Worm (Caenorhabditis elegans) whole organism, L1 larva: ENCODE data around the gene srg-13.

Source experiments
- C04F5.9 ChIP-seq: sonication (generic microtip); optimal IDR thresholded peaks from 2 replicates; lab custom pipeline; 2016; ENCODE audit warnings: missing genetic modification characterization, missing compliant biosample characterization
- blmp-1 ChIP-seq: fragments of 150-350 bp; optimal IDR thresholded peaks from 2 replicates; lab custom pipeline; 2014; ENCODE audit warnings: missing biosample characterization, missing genetic modification characterization
- ceh-8 ChIP-seq: fragments of 200-800 bp; sonication (Bioruptor generic); optimal IDR thresholded peaks from 2 replicates; lab custom pipeline; 2018; ENCODE audit warnings: mild to moderate bottlenecking, missing genetic modification characterization, moderate library complexity, missing compliant biosample characterization
- egl-27 ChIP-seq, 2 experiments: fragments of 150-350 bp in 1 of 2; sonication (generic microtip); optimal IDR thresholded peaks; 3 replicates each; lab custom pipeline; 2017 to 2018; ENCODE audit warnings: missing biosample characterization in 2 of 2, missing genetic modification characterization in 2 of 2, missing genetic modification reagents in 2 of 2
- elt-2 ChIP-seq: sonication (generic microtip); optimal IDR thresholded peaks from 2 replicates; lab custom pipeline; 2016; ENCODE audit warnings: missing genetic modification characterization, mild to moderate bottlenecking, inconsistent platforms, missing compliant biosample characterization, missing genetic modification reagents
- elt-3 ChIP-seq, 6 experiments: fragments of 150-350 bp in 1 of 6; sonication (generic microtip); optimal IDR thresholded peaks; 2 replicates each; lab custom pipeline; 2017 to 2018; ENCODE audit warnings: missing biosample characterization in 6 of 6, missing genetic modification characterization in 6 of 6, inconsistent platforms in 1 of 6
- fkh-10 ChIP-seq: sonication (generic microtip); optimal IDR thresholded peaks from 2 replicates; lab custom pipeline; 2017; ENCODE audit warnings: missing biosample characterization, missing genetic modification reagents, missing genetic modification characterization
- fkh-4 ChIP-seq: sonication (generic microtip); optimal IDR thresholded peaks from 2 replicates; lab custom pipeline; 2016; ENCODE audit warnings: missing compliant biosample characterization, missing genetic modification characterization, borderline replicate concordance
- fkh-8 ChIP-seq: sonication (generic microtip); optimal IDR thresholded peaks from 2 replicates; lab custom pipeline; 2016; ENCODE audit warnings: mild to moderate bottlenecking, missing genetic modification characterization, missing compliant biosample characterization
- fos-1 ChIP-seq: fragments of 150-350 bp; optimal IDR thresholded peaks from 2 replicates; lab custom pipeline; 2014; ENCODE audit warnings: missing biosample characterization, missing genetic modification characterization
- hlh-4 ChIP-seq: sonication (generic microtip); optimal IDR thresholded peaks from 2 replicates; lab custom pipeline; 2016; ENCODE audit warnings: mild to moderate bottlenecking, missing genetic modification characterization, missing compliant biosample characterization
- jun-1 ChIP-seq: fragments of 150-350 bp; optimal IDR thresholded peaks from 2 replicates; lab custom pipeline; 2014; ENCODE audit warnings: missing biosample characterization, missing genetic modification reagents, missing genetic modification characterization
- lin-13 ChIP-seq: fragments of 150-350 bp; optimal IDR thresholded peaks from 2 replicates; lab custom pipeline; 2014; ENCODE audit warnings: missing biosample characterization, missing genetic modification reagents, missing genetic modification characterization
- lin-14 ChIP-seq: fragments of 200-800 bp; sonication (Bioruptor generic); optimal IDR thresholded peaks from 2 replicates; lab custom pipeline; 2018; ENCODE audit warnings: mild to moderate bottlenecking, missing genetic modification characterization, moderate library complexity, missing compliant biosample characterization
- lin-35 ChIP-seq, 2 experiments: fragments of 150-350 bp; optimal IDR thresholded peaks; 2 replicates each; lab custom pipeline; 2014; ENCODE audit warnings: missing biosample characterization in 2 of 2, missing genetic modification characterization in 2 of 2, missing genetic modification reagents in 2 of 2
- mab-9 ChIP-seq: fragments of 200-800 bp; sonication (Bioruptor generic); IDR thresholded peaks from 2 replicates; pipeline ENCODE4 v1.3.6; 2022; ENCODE audit warnings: missing genetic modification reagents, missing genetic modification characterization, missing compliant biosample characterization
- mdl-1 ChIP-seq, 2 experiments: fragments of 150-350 bp; optimal IDR thresholded peaks; 2 replicates each; lab custom pipeline; 2014 to 2017; ENCODE audit warnings: missing biosample characterization in 2 of 2, missing genetic modification characterization in 2 of 2, inconsistent platforms in 1 of 2
- mef-2 ChIP-seq: fragments of 150-350 bp; optimal IDR thresholded peaks from 2 replicates; lab custom pipeline; 2014; ENCODE audit warnings: missing biosample characterization, missing genetic modification characterization
- mep-1 ChIP-seq: fragments of 150-350 bp; optimal IDR thresholded peaks from 2 replicates; lab custom pipeline; 2014; ENCODE audit warnings: missing biosample characterization, missing genetic modification characterization
- nhr-11 ChIP-seq: fragments of 150-350 bp; optimal IDR thresholded peaks from 2 replicates; lab custom pipeline; 2014; ENCODE audit warnings: missing biosample characterization, missing genetic modification characterization
- nhr-19 ChIP-seq: fragments of 200-800 bp; sonication (Bioruptor generic); conservative IDR thresholded peaks from 2 replicates; pipeline ENCODE4 v1.3.6; 2022; ENCODE audit warnings: missing genetic modification characterization, missing compliant biosample characterization
- nhr-237 ChIP-seq: fragments of 150-350 bp; optimal IDR thresholded peaks from 2 replicates; lab custom pipeline; 2014; ENCODE audit warnings: missing biosample characterization, missing genetic modification characterization
- nhr-47 ChIP-seq: sonication (generic microtip); optimal IDR thresholded peaks from 2 replicates; lab custom pipeline; 2016; ENCODE audit warnings: mild to moderate bottlenecking, missing genetic modification characterization, moderate library complexity, missing compliant biosample characterization
- nhr-76 ChIP-seq: sonication (generic microtip); optimal IDR thresholded peaks from 2 replicates; lab custom pipeline; 2017; ENCODE audit warnings: missing biosample characterization, missing genetic modification characterization
- rnt-1 ChIP-seq: sonication (generic microtip); optimal IDR thresholded peaks from 2 replicates; lab custom pipeline; 2016; ENCODE audit warnings: mild to moderate bottlenecking, missing genetic modification characterization, moderate library complexity, missing compliant biosample characterization
- sox-4 ChIP-seq: sonication (generic microtip); optimal IDR thresholded peaks from 2 replicates; lab custom pipeline; 2016; ENCODE audit warnings: missing genetic modification characterization, missing compliant biosample characterization
- sptf-1 ChIP-seq: fragments of 150-350 bp; optimal IDR thresholded peaks from 2 replicates; lab custom pipeline; 2014; ENCODE audit warnings: missing biosample characterization, missing genetic modification characterization
- swsn-7 ChIP-seq: sonication (generic microtip); optimal IDR thresholded peaks from 2 replicates; lab custom pipeline; 2016; ENCODE audit warnings: missing genetic modification characterization, missing compliant biosample characterization
- unc-130 ChIP-seq: fragments of 150-350 bp; optimal IDR thresholded peaks from 2 replicates; lab custom pipeline; 2017; ENCODE audit warnings: missing biosample characterization, missing genetic modification characterization, inconsistent platforms
- unc-86 ChIP-seq: sonication (generic microtip); optimal IDR thresholded peaks from 2 replicates; lab custom pipeline; 2016; ENCODE audit warnings: missing genetic modification characterization, missing compliant biosample characterization
- zag-1 ChIP-seq: fragments of 150-350 bp; optimal IDR thresholded peaks from 2 replicates; lab custom pipeline; 2014; ENCODE audit warnings: missing biosample characterization, missing genetic modification characterization
- zip-4 ChIP-seq: fragments of 200-800 bp; sonication (Bioruptor generic); optimal IDR thresholded peaks from 2 replicates; lab custom pipeline; 2018; ENCODE audit warnings: mild to moderate bottlenecking, missing genetic modification characterization, moderate library complexity, missing compliant biosample characterization
- ztf-4 ChIP-seq: fragments of 150-350 bp; optimal IDR thresholded peaks from 2 replicates; lab custom pipeline; 2014; ENCODE audit warnings: missing biosample characterization, missing genetic modification characterization

Gene srg-13

DNA sequence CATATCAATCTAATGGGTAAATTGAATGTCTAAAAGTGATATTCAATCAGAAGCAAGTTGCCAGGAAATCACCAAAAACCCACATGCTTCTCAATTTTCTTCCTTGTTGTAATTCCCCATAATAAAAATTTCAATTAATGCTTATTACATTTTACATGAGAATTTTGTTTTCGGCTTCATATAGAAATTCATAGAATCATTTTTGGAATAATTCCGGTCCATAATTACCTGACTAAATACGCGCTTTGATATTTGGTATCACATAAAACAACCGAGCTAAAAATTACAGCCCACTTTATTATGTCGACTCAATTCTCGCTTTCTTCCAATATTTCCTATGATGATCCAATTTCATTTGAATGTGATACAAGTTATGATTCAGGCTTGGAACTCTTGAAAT is at the start of gene srg-13:
Gene srg-13, plus strand, starts transcription at position 301 of the 400 bp plus-strand sequence.
- TF ChIP-seq ztf-4 (tag; lab: Kevin White, UChicago), result no peak
- no peak for TF ChIP-seq fkh-8
- no peak for TF ChIP-seq mdl-1 (tag; optimal IDR thresholded peaks at IDR 0.05; lab: Kevin White, UChicago)
- TF ChIP-seq nhr-76 (tag; lab: Kevin White, UChicago), result no peak
- no peak for TF ChIP-seq nhr-11
- TF ChIP-seq lin-35 (GFP tag; optimal IDR thresholded peaks at IDR 0.05; lab: Kevin White, UChicago), result no peak
- no peak for TF ChIP-seq nhr-19 (GFP tag; lab: Robert Waterston, UW)
- no peak for TF ChIP-seq nhr-47 (tag; lab: Kevin White, UChicago)
- no peak for TF ChIP-seq jun-1 (tag; lab: Kevin White, UChicago)

DNA sequence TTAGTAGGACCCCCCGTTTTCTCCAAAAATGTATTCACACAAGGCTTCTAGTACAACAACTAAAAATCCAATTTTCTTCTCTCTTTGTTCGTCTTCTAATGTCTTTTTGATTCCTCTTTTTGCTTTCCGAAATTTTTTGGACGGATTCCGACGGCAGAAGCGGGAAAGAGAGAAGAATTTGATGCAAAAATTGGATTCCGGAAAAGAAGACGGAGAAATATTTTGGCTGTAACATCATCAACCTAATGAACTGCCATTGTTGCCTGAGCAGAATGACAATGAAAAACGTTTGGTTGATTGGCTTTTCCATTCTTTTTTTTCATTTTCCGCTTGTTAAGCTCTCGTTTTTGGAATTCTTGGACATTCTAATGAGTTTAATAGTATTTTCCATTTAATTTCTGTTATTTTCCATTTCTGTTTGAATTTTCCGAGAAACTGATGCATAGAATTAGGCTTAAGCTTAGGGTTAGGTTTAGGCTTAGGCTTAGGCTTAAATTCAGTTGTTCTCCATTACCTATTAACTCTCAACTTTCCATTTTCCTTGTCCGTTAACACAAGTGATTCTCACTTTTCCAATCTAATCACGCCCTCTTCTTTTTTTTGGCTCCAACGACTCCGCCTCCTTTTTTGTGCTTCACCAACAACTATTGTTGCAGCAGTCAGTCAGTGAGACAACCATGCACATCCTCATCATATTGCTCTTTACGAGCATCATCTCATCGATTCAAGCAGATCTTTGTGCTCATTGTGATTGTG is 49.5 kb upstream of the srg-13 start, which contains the start of gene lron-5:
Gene lron-5, plus strand, starts transcription at position 655 of the 756 bp plus-strand sequence.
- TF ChIP-seq sptf-1, result no peak
- TF ChIP-seq fkh-10 (GFP tag; lab: Kevin White, UChicago), result peak; percentile 46
- TF ChIP-seq lin-14, result peak; percentile 48
- no peak for TF ChIP-seq blmp-1 (tag; lab: Kevin White, UChicago)
- TF ChIP-seq elt-3 (tag; optimal IDR thresholded peaks at IDR 0.05; lab: Kevin White, UChicago), result no peak

DNA sequence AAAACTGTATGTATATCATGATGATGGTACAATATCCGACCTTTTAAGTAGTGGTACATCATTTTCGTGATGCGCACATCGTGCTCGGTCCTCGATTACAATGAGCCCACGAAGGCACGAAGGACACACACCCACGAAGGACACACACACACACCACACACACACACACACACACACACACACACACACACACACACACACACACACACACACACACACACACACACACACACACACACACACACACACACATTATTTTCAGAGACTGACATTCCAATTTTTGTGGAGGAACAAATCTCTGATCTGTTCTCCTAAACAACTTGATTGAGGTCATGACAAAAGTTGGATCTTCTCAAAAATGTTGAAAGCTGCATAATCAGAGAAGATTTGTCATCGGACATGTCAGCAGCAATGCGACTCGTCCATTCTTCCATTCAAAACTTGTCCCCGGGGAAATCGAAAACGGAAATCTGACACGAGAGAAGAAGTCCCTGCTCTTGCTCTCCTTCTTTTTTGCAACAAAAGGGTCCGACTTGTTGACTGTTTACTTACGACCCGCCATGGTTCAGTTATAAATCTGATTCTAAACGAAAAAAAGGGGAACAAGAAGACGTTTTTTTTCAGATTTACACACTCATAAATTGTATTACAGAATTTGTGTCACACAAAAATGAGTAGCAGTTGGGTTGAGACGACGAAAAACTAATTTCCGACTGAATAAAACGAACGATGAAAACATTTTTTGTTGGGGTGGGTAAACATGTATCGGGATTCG is 45.7 kb upstream of the srg-13 start:
- TF ChIP-seq egl-27 (tag; optimal IDR thresholded peaks at IDR 0.05; lab: Kevin White, UChicago), result no peak
- no peak for TF ChIP-seq unc-130 (tag; lab: Kevin White, UChicago)
- peak; percentile 62 for TF ChIP-seq lin-14
- TF ChIP-seq swsn-7 (tag; lab: Kevin White, UChicago), result no peak
- peak; percentile 78 for TF ChIP-seq fkh-10 (GFP tag; lab: Kevin White, UChicago)
- peak; percentile 49; the same call in 1 of the 2 replicates for TF ChIP-seq mab-9 (GFP tag; lab: Robert Waterston, UW)
- no peak for TF ChIP-seq nhr-237 (tag; lab: Kevin White, UChicago)
- no peak for TF ChIP-seq sox-4 (tag; lab: Kevin White, UChicago)
- no peak for TF ChIP-seq fkh-8
- TF ChIP-seq hlh-4 (tag; lab: Kevin White, UChicago), result no peak

DNA sequence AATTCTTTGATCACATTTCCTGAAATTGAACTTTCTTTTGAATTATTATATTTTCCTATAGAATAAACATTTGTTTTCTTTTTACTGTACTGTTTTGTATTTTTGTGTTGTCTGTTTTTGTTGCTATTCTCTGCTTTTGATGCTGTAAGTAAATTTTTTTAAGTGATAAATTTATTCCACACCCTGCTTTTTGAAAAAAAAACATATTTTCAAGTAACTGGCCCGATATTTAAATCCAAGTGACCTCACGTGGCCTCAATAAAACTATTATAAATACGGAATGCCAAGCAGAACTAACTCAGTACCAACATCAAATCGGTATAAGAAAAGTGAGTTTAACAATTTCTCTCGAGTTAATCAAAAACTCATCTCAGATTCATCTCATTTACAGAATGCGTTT is 43.9 kb upstream of the srg-13 start, which contains the start of gene clec-151:
Gene clec-151, plus strand, starts transcription at position 301 of the 400 bp plus-strand sequence.
- TF ChIP-seq C04F5.9 (tag; lab: Kevin White, UChicago) (no peak), fkh-4 (no peak), unc-130 (tag; lab: Kevin White, UChicago) (no peak), lin-13 (GFP tag; lab: Kevin White, UChicago) (no peak), zip-4 (GFP tag; lab: Kevin White, UChicago) (no peak), sptf-1 (no peak), rnt-1 (tag; lab: Kevin White, UChicago) (no peak), mef-2 (tag; lab: Kevin White, UChicago) (no peak), elt-2 (no peak), fos-1 (no peak), zag-1 (no peak), ceh-8 (no peak), unc-86 (no peak), mab-9 (GFP tag; lab: Robert Waterston, UW) (no peak), fkh-8 (no peak), fkh-10 (GFP tag; lab: Kevin White, UChicago) (no peak), mep-1 (no peak)
